Worm (Caenorhabditis elegans): ENCODE results near the gene C08B6.18.

C08B6.18 gene

ce11 chrV:10134077-10134693, at the start of gene C08B6.18, which contains the start of the genes wdr-20 and C08B6.8:
Gene C08B6.18 (minus strand): TSS chrV:10134127.
Gene wdr-20 (minus strand): TSS chrV:10134158.
Gene C08B6.8 (plus strand): TSS chrV:10134643.
- no peak for TF ChIP-seq flt-1 (GFP tag; IDR thresholded peaks at IDR 0.05)
- TF ChIP-seq cog-1 (tag; optimal IDR thresholded peaks at IDR 0.05) = no peak
- TF ChIP-seq T22C8.4 (GFP tag; IDR thresholded peaks at IDR 0.05) = no peak
- no peak for TF ChIP-seq tab-1 (GFP tag; IDR thresholded peaks at IDR 0.05)
- no peak for TF ChIP-seq ztf-29 (GFP tag; IDR thresholded peaks at IDR 0.05)
- TF ChIP-seq med-1 (GFP tag; optimal IDR thresholded peaks at IDR 0.05; ENCODE audit: insufficient read depth) = no peak
- no peak for TF ChIP-seq ztf-23 (GFP tag; IDR thresholded peaks at IDR 0.05)
- TF ChIP-seq ref-1 (GFP tag; conservative IDR thresholded peaks at IDR 0.05) = no peak
- no peak for TF ChIP-seq klf-2 (GFP tag; conservative IDR thresholded peaks at IDR 0.05)

- no peak for TF ChIP-seq tab-1 (GFP tag; IDR thresholded peaks at IDR 0.05)
- no peak for TF ChIP-seq T22C8.4 (GFP tag; IDR thresholded peaks at IDR 0.05)
- no peak for TF ChIP-seq med-1 (GFP tag; optimal IDR thresholded peaks at IDR 0.05; ENCODE audit: insufficient read depth)
- no peak for TF ChIP-seq ztf-23 (GFP tag; IDR thresholded peaks at IDR 0.05)
- no peak for TF ChIP-seq ztf-29 (GFP tag; IDR thresholded peaks at IDR 0.05)
- no peak for TF ChIP-seq ref-1 (GFP tag; conservative IDR thresholded peaks at IDR 0.05)
- no peak for TF ChIP-seq flt-1 (GFP tag; IDR thresholded peaks at IDR 0.05)
- TF ChIP-seq klf-2 (GFP tag; conservative IDR thresholded peaks at IDR 0.05) = no peak
- no peak for TF ChIP-seq cog-1 (tag; optimal IDR thresholded peaks at IDR 0.05)
Observed at ce11 chrV:10182984-10183383, 49.1 kb upstream of the C08B6.18 start, which contains the start of gene ZK856.4. Gene ZK856.4 (plus strand): TSS chrV:10183284.

ce11 chrV:10179235-10179634, 45.3 kb upstream of the C08B6.18 start, which contains the start of gene cul-5:
Gene cul-5 (plus strand): TSS chrV:10179535.
- no peak for TF ChIP-seq med-1 (GFP tag; optimal IDR thresholded peaks at IDR 0.05; ENCODE audit: insufficient read depth)
- TF ChIP-seq klf-2 (GFP tag; conservative IDR thresholded peaks at IDR 0.05) = no peak
- no peak for TF ChIP-seq T22C8.4 (GFP tag; IDR thresholded peaks at IDR 0.05)
- no peak for TF ChIP-seq ztf-23 (GFP tag; IDR thresholded peaks at IDR 0.05)
- no peak for TF ChIP-seq cog-1 (tag; optimal IDR thresholded peaks at IDR 0.05)
- no peak for TF ChIP-seq ztf-29 (GFP tag; IDR thresholded peaks at IDR 0.05)
- TF ChIP-seq tab-1 (GFP tag; IDR thresholded peaks at IDR 0.05) = no peak
- no peak for TF ChIP-seq ref-1 (GFP tag; conservative IDR thresholded peaks at IDR 0.05)
- no peak for TF ChIP-seq flt-1 (GFP tag; IDR thresholded peaks at IDR 0.05)

ce11 chrV:10178166-10178565, 44.2 kb upstream of the C08B6.18 start:
- no peak for TF ChIP-seq flt-1 (GFP tag; IDR thresholded peaks at IDR 0.05)
- TF ChIP-seq ref-1 (GFP tag; conservative IDR thresholded peaks at IDR 0.05) = no peak
- peak; percentile 46 for TF ChIP-seq cog-1 (tag; optimal IDR thresholded peaks at IDR 0.05)
- no peak for TF ChIP-seq T22C8.4 (GFP tag; IDR thresholded peaks at IDR 0.05)

- TF ChIP-seq ztf-23 (GFP tag; IDR thresholded peaks at IDR 0.05) = no peak
- TF ChIP-seq T22C8.4 (GFP tag; IDR thresholded peaks at IDR 0.05) = peak; percentile 79
- TF ChIP-seq ref-1 (GFP tag; conservative IDR thresholded peaks at IDR 0.05) = no peak
- no peak for TF ChIP-seq tab-1 (GFP tag; IDR thresholded peaks at IDR 0.05)
- no peak for TF ChIP-seq ztf-29 (GFP tag; IDR thresholded peaks at IDR 0.05)
Observed at ce11 chrV:10174632-10175075, 40.7 kb upstream of the C08B6.18 start.

ce11 chrV:10173653-10174052, 39.7 kb upstream of the C08B6.18 start, which contains the start of gene egl-3:
Gene egl-3 (minus strand): TSS chrV:10173753.
- TF ChIP-seq T22C8.4 (GFP tag; IDR thresholded peaks at IDR 0.05) (no peak), med-1 (GFP tag; optimal IDR thresholded peaks at IDR 0.05; ENCODE audit: insufficient read depth) (no peak), klf-2 (GFP tag; conservative IDR thresholded peaks at IDR 0.05) (no peak)

ce11 chrV:10168870-10169269, 34.9 kb upstream of the C08B6.18 start:
- TF ChIP-seq klf-2 (GFP tag; conservative IDR thresholded peaks at IDR 0.05) = no peak
- no peak for TF ChIP-seq ref-1 (GFP tag; conservative IDR thresholded peaks at IDR 0.05)
- TF ChIP-seq T22C8.4 (GFP tag; IDR thresholded peaks at IDR 0.05) = no peak
- no peak for TF ChIP-seq tab-1 (GFP tag; IDR thresholded peaks at IDR 0.05)
- TF ChIP-seq cog-1 (tag; optimal IDR thresholded peaks at IDR 0.05) = no peak
- no peak for TF ChIP-seq med-1 (GFP tag; optimal IDR thresholded peaks at IDR 0.05; ENCODE audit: insufficient read depth)

- TF ChIP-seq ref-1 (GFP tag; conservative IDR thresholded peaks at IDR 0.05) (no peak), ztf-23 (GFP tag; IDR thresholded peaks at IDR 0.05) (no peak), ztf-29 (GFP tag; IDR thresholded peaks at IDR 0.05) (no peak), T22C8.4 (GFP tag; IDR thresholded peaks at IDR 0.05) (no peak), flt-1 (GFP tag; IDR thresholded peaks at IDR 0.05) (no peak), med-1 (GFP tag; optimal IDR thresholded peaks at IDR 0.05; ENCODE audit: insufficient read depth) (no peak), tab-1 (GFP tag; IDR thresholded peaks at IDR 0.05) (no peak), cog-1 (tag; optimal IDR thresholded peaks at IDR 0.05) (no peak), klf-2 (GFP tag; conservative IDR thresholded peaks at IDR 0.05) (no peak)
Observed at ce11 chrV:10166368-10166767, 32.4 kb upstream of the C08B6.18 start, which contains the start of gene C51E3.6. Gene C51E3.6 (minus strand): TSS chrV:10166468.

- no peak for TF ChIP-seq ztf-23 (GFP tag; IDR thresholded peaks at IDR 0.05)
- TF ChIP-seq ztf-29 (GFP tag; IDR thresholded peaks at IDR 0.05) = no peak
- no peak for TF ChIP-seq klf-2 (GFP tag; conservative IDR thresholded peaks at IDR 0.05)
- TF ChIP-seq T22C8.4 (GFP tag; IDR thresholded peaks at IDR 0.05) = no peak
- TF ChIP-seq flt-1 (GFP tag; IDR thresholded peaks at IDR 0.05) = no peak
- TF ChIP-seq ref-1 (GFP tag; conservative IDR thresholded peaks at IDR 0.05) = no peak
- TF ChIP-seq cog-1 (tag; optimal IDR thresholded peaks at IDR 0.05) = no peak
- no peak for TF ChIP-seq med-1 (GFP tag; optimal IDR thresholded peaks at IDR 0.05; ENCODE audit: insufficient read depth)
Observed at ce11 chrV:10160954-10161353, 27.0 kb upstream of the C08B6.18 start, which contains the start of gene C51E3.10. Gene C51E3.10 (minus strand): TSS chrV:10161134.

ce11 chrV:10159972-10160371, 26.0 kb upstream of the C08B6.18 start:
- TF ChIP-seq T22C8.4 (GFP tag; IDR thresholded peaks at IDR 0.05) (no peak), ref-1 (GFP tag; conservative IDR thresholded peaks at IDR 0.05) (no peak), flt-1 (GFP tag; IDR thresholded peaks at IDR 0.05) (no peak), cog-1 (tag; optimal IDR thresholded peaks at IDR 0.05) (no peak), med-1 (GFP tag; optimal IDR thresholded peaks at IDR 0.05; ENCODE audit: insufficient read depth) (no peak), tab-1 (GFP tag; IDR thresholded peaks at IDR 0.05) (no peak), ztf-29 (GFP tag; IDR thresholded peaks at IDR 0.05) (no peak), ztf-23 (GFP tag; IDR thresholded peaks at IDR 0.05) (no peak), klf-2 (GFP tag; conservative IDR thresholded peaks at IDR 0.05) (no peak)
